Worm (Caenorhabditis elegans) whole organism, L3 larva: Measurements from ENCODE around the gene Y82E9BR.9.
"Not testable (repeated sequence)": the region's sequence is repeated elsewhere in the genome, so short reads cannot be mapped to it uniquely, and the experiment has no call there.

Experiments
- R02D3.7 ChIP-seq: fragments of 150-350 bp; optimal IDR thresholded peaks from 2 replicates; lab custom pipeline; 2014; ENCODE audit warnings: missing biosample characterization, missing genetic modification characterization
- ceh-28 ChIP-seq: fragments of 150-350 bp; optimal IDR thresholded peaks from 2 replicates; lab custom pipeline; 2014; ENCODE audit warnings: missing biosample characterization, missing genetic modification reagents, missing genetic modification characterization
- ceh-82 ChIP-seq: fragments of 150-350 bp; optimal IDR thresholded peaks from 2 replicates; lab custom pipeline; 2014; ENCODE audit warnings: missing biosample characterization, missing genetic modification characterization
- elt-3 ChIP-seq, 3 experiments: fragments of 150-350 bp in 1 of 3; sonication (generic microtip) in 2 of 3; optimal IDR thresholded peaks; 2 replicates in 2 of 3; 4 replicates in 1 of 3; lab custom pipeline; 2014 to 2017; ENCODE audit warnings: missing biosample characterization in 3 of 3, missing genetic modification characterization in 3 of 3
- eor-1 ChIP-seq, 2 experiments: fragments of 150-350 bp; optimal IDR thresholded peaks; 2 replicates each; lab custom pipeline; 2014 to 2018; ENCODE audit warnings: missing biosample characterization in 2 of 2, missing genetic modification characterization in 2 of 2
- fos-1 ChIP-seq: fragments of 150-350 bp; optimal IDR thresholded peaks from 2 replicates; lab custom pipeline; 2014; ENCODE audit warnings: missing biosample characterization, missing genetic modification characterization
- nhr-11 ChIP-seq: fragments of 150-350 bp; optimal IDR thresholded peaks from 2 replicates; lab custom pipeline; 2014; ENCODE audit warnings: missing biosample characterization, missing genetic modification characterization
- skn-1 ChIP-seq: fragments of 150-350 bp; optimal IDR thresholded peaks from 2 replicates; lab custom pipeline; 2014; ENCODE audit warnings: missing biosample characterization, missing genetic modification characterization

ce11 chrIII:1357973-1358372, 1.6 kb downstream of the Y82E9BR.9 start, which contains the start of gene Y82E9BR.8:
- TF ChIP-seq elt-3 (tag; optimal IDR thresholded peaks at IDR 0.05; lab: Kevin White, UChicago); eor-1 (tag; optimal IDR thresholded peaks at IDR 0.05; lab: Kevin White, UChicago); nhr-11; ceh-28; R02D3.7 (tag; lab: Kevin White, UChicago); ceh-82 (tag; lab: Kevin White, UChicago); fos-1; skn-1 (tag; lab: Kevin White, UChicago): not testable (repeated sequence)
